Worm (Caenorhabditis elegans): ENCODE measurements around the gene Y70C5B.2.

DNA sequence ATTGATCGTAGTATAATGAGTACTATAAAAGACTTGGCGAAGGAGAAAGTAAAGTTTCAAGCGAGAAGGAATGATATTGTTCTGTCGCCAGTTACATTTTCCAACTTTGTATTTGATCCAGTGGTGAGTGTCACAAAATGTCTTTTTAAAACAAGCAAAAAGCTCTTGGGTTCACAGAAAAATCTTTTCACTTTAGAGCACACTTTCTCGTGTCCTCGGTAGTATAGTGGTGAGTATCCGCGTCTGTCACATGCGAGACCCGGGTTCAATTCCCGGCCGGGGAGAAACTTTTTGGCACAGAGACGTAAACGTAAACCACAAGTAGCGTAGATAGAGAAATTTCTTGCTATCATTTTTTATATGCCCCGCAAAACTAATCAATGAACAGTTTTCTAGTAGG, 20.4 kb downstream of the Y70C5B.2 start:
- TF ChIP-seq nhr-12 (tag; optimal IDR thresholded peaks at IDR 0.05) (no peak), lsy-2 (tag; optimal IDR thresholded peaks at IDR 0.05) (no peak), nhr-77 (tag; optimal IDR thresholded peaks at IDR 0.05) (no peak), blmp-1 (tag; optimal IDR thresholded peaks at IDR 0.05; ENCODE audit: insufficient read depth) (no peak), unc-62 (GFP tag; optimal IDR thresholded peaks at IDR 0.05) (no peak), ztf-4 (tag; optimal IDR thresholded peaks at IDR 0.05) (no peak), nhr-6 (tag; optimal IDR thresholded peaks at IDR 0.05) (no peak), ceh-82 (tag; optimal IDR thresholded peaks at IDR 0.05) (no peak), R02D3.7 (tag; optimal IDR thresholded peaks at IDR 0.05) (no peak), skn-1 (tag; optimal IDR thresholded peaks at IDR 0.05) (no peak), fos-1 (tag; optimal IDR thresholded peaks at IDR 0.05) (no peak), aly-2 (tag; optimal IDR thresholded peaks at IDR 0.05) (no peak), nhr-237 (tag; optimal IDR thresholded peaks at IDR 0.05) (no peak), lin-13 (GFP tag; optimal IDR thresholded peaks at IDR 0.05) (no peak)

Measured in whole organism, L2 larva.